Worm (Caenorhabditis elegans) whole organism, L4 larva: ENCODE results near the gene madf-11.

ENCODE experiments used
- T20F7.1 ChIP-seq: fragments of 200-800 bp; sonication (Bioruptor generic); optimal IDR thresholded peaks from 2 replicates; lab custom pipeline; 2018; ENCODE audit warnings: mild to moderate bottlenecking, missing genetic modification characterization, missing compliant biosample characterization
- T26A8.4 ChIP-seq: fragments of 200-800 bp; sonication (Bioruptor generic); IDR thresholded peaks from 2 replicates; pipeline ENCODE4 v1.3.6; 2022; ENCODE audit warnings: missing genetic modification characterization, missing compliant biosample characterization
- ama-1 ChIP-seq: fragments of 150-350 bp; optimal IDR thresholded peaks from 2 replicates; lab custom pipeline; 2014; ENCODE audit warnings: inconsistent platforms, mixed read lengths
- ces-1 ChIP-seq: fragments of 150-350 bp; sonication (generic microtip); optimal IDR thresholded peaks from 4 replicates; lab custom pipeline; 2014; ENCODE audit warnings: missing biosample characterization, missing genetic modification reagents, missing genetic modification characterization
- fkh-10 ChIP-seq: fragments of 150-350 bp; optimal IDR thresholded peaks from 2 replicates; lab custom pipeline; 2014; ENCODE audit warnings: missing biosample characterization, missing genetic modification reagents, missing genetic modification characterization
- fos-1 ChIP-seq: fragments of 150-350 bp; optimal IDR thresholded peaks from 2 replicates; lab custom pipeline; 2014; ENCODE audit warnings: missing biosample characterization, missing genetic modification characterization
- gei-8 ChIP-seq: fragments of 200-800 bp; sonication (Bioruptor generic); optimal IDR thresholded peaks from 2 replicates; lab custom pipeline; 2018; ENCODE audit warnings: mild to moderate bottlenecking, missing genetic modification characterization, missing compliant biosample characterization
- lin-13 ChIP-seq: fragments of 150-350 bp; optimal IDR thresholded peaks from 2 replicates; lab custom pipeline; 2014; ENCODE audit warnings: missing biosample characterization, missing genetic modification reagents, missing genetic modification characterization
- lin-38 ChIP-seq: fragments of 200-800 bp; sonication (Bioruptor generic); IDR thresholded peaks from 2 replicates; pipeline ENCODE4 v1.3.6; 2022; ENCODE audit warnings: missing genetic modification reagents, missing genetic modification characterization, missing compliant biosample characterization
- skn-1 ChIP-seq: fragments of 150-350 bp; optimal IDR thresholded peaks from 2 replicates; lab custom pipeline; 2014; ENCODE audit warnings: missing biosample characterization, missing genetic modification characterization
- unc-130 ChIP-seq: sonication (generic microtip); optimal IDR thresholded peaks from 2 replicates; lab custom pipeline; 2016; ENCODE audit warnings: missing genetic modification reagents, missing genetic modification characterization, missing compliant biosample characterization
- ztf-7 ChIP-seq: fragments of 150-350 bp; optimal IDR thresholded peaks from 2 replicates; lab custom pipeline; 2014; ENCODE audit warnings: missing biosample characterization, missing genetic modification characterization

- TF ChIP-seq fkh-10 (no peak), fos-1 (tag; lab: Kevin White, UChicago) (no peak), unc-130 (GFP tag; lab: Kevin White, UChicago) (no peak), lin-13 (no peak), ama-1 (lab: Kevin White, UChicago) (peak; percentile 64), ztf-7 (tag; lab: Kevin White, UChicago) (no peak), T26A8.4 (GFP tag; lab: Robert Waterston, UW) (no peak), gei-8 (GFP tag; lab: Kevin White, UChicago) (no peak), lin-38 (no peak; the same call in 1 of the 2 replicates), skn-1 (tag; lab: Kevin White, UChicago) (no peak), ces-1 (GFP tag; lab: Kevin White, UChicago) (no peak), T20F7.1 (GFP tag; lab: Kevin White, UChicago) (no peak)
Measured at ce11 chrIII:5588746-5589145, 14.5 kb downstream of the madf-11 start.
